Fruit fly (Drosophila melanogaster) whole organism, pupa: ENCODE measurements around the gene RpL36A.

Source experiments
- CG10348 ChIP-seq: fragments of 200-800 bp; sonication (Bioruptor generic); IDR thresholded peaks from 2 replicates; pipeline ENCODE4 v1.3.6; 2022; ENCODE audit warnings: missing biosample characterization, missing genetic modification characterization
- CG12605 ChIP-seq: fragments of 200-800 bp; sonication (Bioruptor generic); IDR thresholded peaks from 2 replicates; pipeline ENCODE4 v1.3.6; 2022; ENCODE audit warnings: missing biosample characterization, missing genetic modification characterization
- CG13204 ChIP-seq: fragments of 200-800 bp; sonication (Bioruptor generic); optimal IDR thresholded peaks from 2 replicates; lab custom pipeline; 2018; ENCODE audit warnings: missing biosample characterization, mild to moderate bottlenecking, missing genetic modification characterization, moderate library complexity
- CG14655 ChIP-seq: fragments of 200-800 bp; sonication (Bioruptor generic); optimal IDR thresholded peaks from 3 replicates; lab custom pipeline; 2017; ENCODE audit warnings: mild to moderate bottlenecking, missing biosample characterization, missing genetic modification reagents, missing genetic modification characterization
- CG15710 ChIP-seq: fragments of 200-800 bp; sonication (Bioruptor generic); optimal IDR thresholded peaks from 2 replicates; lab custom pipeline; 2018; ENCODE audit warnings: missing biosample characterization, mild to moderate bottlenecking, missing genetic modification characterization, moderate library complexity
- CG17806 ChIP-seq: fragments of 200-800 bp; sonication (Bioruptor generic); optimal IDR thresholded peaks from 2 replicates; lab custom pipeline; 2018; ENCODE audit warnings: missing biosample characterization, mild to moderate bottlenecking, missing genetic modification characterization, moderate library complexity
- CG32121 ChIP-seq: fragments of 200-800 bp; sonication (Bioruptor generic); IDR thresholded peaks from 2 replicates; pipeline ENCODE4 v1.3.6; 2022; ENCODE audit warnings: missing biosample characterization, missing genetic modification characterization
- CG34367 ChIP-seq: fragments of 200-800 bp; sonication (Bioruptor generic); optimal IDR thresholded peaks from 2 replicates; lab custom pipeline; 2018; ENCODE audit warnings: missing biosample characterization, mild to moderate bottlenecking, missing genetic modification characterization
- CG4496 ChIP-seq: fragments of 200-800 bp; sonication (Bioruptor generic); IDR thresholded peaks from 3 replicates; pipeline ENCODE4 v1.3.6; 2022; ENCODE audit warnings: missing biosample characterization, missing genetic modification characterization
- CG8159 ChIP-seq: fragments of 200-800 bp; sonication (Bioruptor generic); optimal IDR thresholded peaks from 3 replicates; lab custom pipeline; 2018; ENCODE audit warnings: missing biosample characterization, mild to moderate bottlenecking, missing genetic modification characterization, moderate library complexity
- CG8301 ChIP-seq: fragments of 200-800 bp; sonication (Bioruptor generic); optimal IDR thresholded peaks from 2 replicates; lab custom pipeline; 2018; ENCODE audit warnings: missing biosample characterization, mild to moderate bottlenecking, missing genetic modification characterization
- CG9948 ChIP-seq: fragments of 200-800 bp; sonication (Bioruptor generic); optimal IDR thresholded peaks from 2 replicates; lab custom pipeline; 2018; ENCODE audit warnings: missing biosample characterization, mild to moderate bottlenecking, missing genetic modification characterization, moderate library complexity
- D1 ChIP-seq: fragments of 200-800 bp; sonication (Bioruptor generic); optimal IDR thresholded peaks from 2 replicates; lab custom pipeline; 2018; ENCODE audit warnings: missing biosample characterization, mild to moderate bottlenecking, missing genetic modification characterization, moderate library complexity
- EcR ChIP-seq: fragments of 200-800 bp; sonication (Bioruptor generic); optimal IDR thresholded peaks from 3 replicates; lab custom pipeline; 2019; ENCODE audit warnings: missing biosample characterization, missing genetic modification characterization, mild to moderate bottlenecking, moderate library complexity, missing genetic modification reagents
- Ets98B ChIP-seq: fragments of 200-800 bp; sonication (Bioruptor generic); IDR thresholded peaks from 2 replicates; pipeline ENCODE4 v1.3.6; 2022; ENCODE audit warnings: missing biosample characterization, missing genetic modification characterization
- Pif1A ChIP-seq: fragments of 200-800 bp; sonication (Bioruptor generic); optimal IDR thresholded peaks from 3 replicates; lab custom pipeline; 2016; ENCODE audit warnings: missing biosample characterization, missing genetic modification characterization
- Pif1B ChIP-seq: fragments of 200-800 bp; sonication (Bioruptor generic); optimal IDR thresholded peaks from 3 replicates; lab custom pipeline; 2016; ENCODE audit warnings: missing biosample characterization, missing genetic modification characterization
- Snoo ChIP-seq: fragments of 200-800 bp; sonication (Bioruptor generic); optimal IDR thresholded peaks from 3 replicates; lab custom pipeline; 2017; ENCODE audit warnings: missing biosample characterization, mild to moderate bottlenecking, missing genetic modification characterization, inconsistent platforms
- fd96Ca ChIP-seq: fragments of 200-800 bp; sonication (Bioruptor generic); IDR thresholded peaks from 3 replicates; pipeline ENCODE4 v1.3.6; 2022; ENCODE audit warnings: missing biosample characterization, missing genetic modification characterization
- gl ChIP-seq: fragments of 200-800 bp; sonication (Bioruptor generic); optimal IDR thresholded peaks from 2 replicates; lab custom pipeline; 2018; ENCODE audit warnings: missing biosample characterization, mild to moderate bottlenecking, missing genetic modification characterization
- rn ChIP-seq: fragments of 200-800 bp; sonication (Bioruptor generic); IDR thresholded peaks from 2 replicates; pipeline ENCODE4 v1.3.6; 2022; ENCODE audit warnings: missing biosample characterization, missing genetic modification characterization

The RpL36A gene

dm6 chr2L:8009283-8010211 is 33.2 kb downstream of the RpL36A start, which contains the start of gene CG12560:
CG12560 (minus strand) TSS chr2L:8009477.
- peak; percentile 30; the same call in 1 of the 3 replicates for TF ChIP-seq CG4496
- no peak for TF ChIP-seq CG17806 (tag; lab: Kevin White, UChicago)
- TF ChIP-seq CG14655 (GFP tag; lab: Kevin White, UChicago), result no peak
- TF ChIP-seq D1, result no peak
- TF ChIP-seq gl (tag; lab: Kevin White, UChicago), result peak; percentile 43
- TF ChIP-seq Ets98B (GFP tag; lab: Robert Waterston, UW), result peak; percentile 35; the same call in 1 of the 2 replicates
- peak; percentile 15 for TF ChIP-seq Pif1B (GFP tag; lab: Kevin White, UChicago)
- peak; percentile 21 for TF ChIP-seq CG34367 (tag; lab: Kevin White, UChicago)
- TF ChIP-seq EcR, result peak; percentile 47
- TF ChIP-seq CG13204 (GFP tag; lab: Kevin White, UChicago), result peak; percentile 49
- TF ChIP-seq CG8159 (tag; lab: Kevin White, UChicago), result no peak
- peak; percentile 28 for TF ChIP-seq CG15710 (tag; lab: Kevin White, UChicago)
- TF ChIP-seq CG12605 (GFP tag; lab: Robert Waterston, UW), result peak; percentile 88
- TF ChIP-seq Pif1A (GFP tag; lab: Kevin White, UChicago), result peak; percentile 45

DNA sequence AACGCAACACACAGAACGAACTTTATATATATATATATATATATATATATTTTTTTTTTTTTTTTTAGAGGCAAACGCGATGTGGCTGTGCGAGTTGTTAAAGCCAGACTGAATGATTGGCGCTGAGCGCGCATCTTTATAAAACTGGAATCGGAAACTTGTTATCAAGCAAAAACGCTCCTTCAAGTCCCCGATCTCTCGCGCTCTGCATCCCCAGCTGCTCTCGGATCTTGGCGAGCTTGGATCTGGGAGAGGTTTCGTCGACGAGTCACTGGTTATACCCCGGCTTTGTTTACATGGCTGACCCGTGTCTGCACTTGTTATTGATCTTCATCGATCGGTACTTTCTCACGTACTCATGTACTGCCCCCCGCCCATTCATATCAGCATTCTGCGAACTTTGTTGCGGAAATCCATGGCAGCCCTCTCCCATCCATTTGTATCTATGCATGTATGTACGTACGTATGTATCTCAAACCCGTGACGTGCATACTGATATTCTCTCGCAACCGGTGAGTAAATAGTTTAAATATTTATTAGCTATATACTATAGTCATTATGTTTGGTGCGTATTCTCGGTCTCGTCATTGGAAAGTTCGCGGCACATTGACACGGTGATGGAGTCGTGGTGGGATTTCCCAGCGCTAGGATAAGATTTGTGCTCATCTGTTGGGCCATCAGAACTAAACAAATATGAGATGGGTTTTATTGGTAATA is 35.4 kb downstream of the RpL36A start, which contains the start of gene Spn28Dc:
Spn28Dc (minus strand) TSS at position 51 of the 717 bp plus-strand sequence.
- TF ChIP-seq fd96Ca (GFP tag; lab: Robert Waterston, UW) (0 out of 3 replicates have a peak, but pooled peaks have one; percentile 25), CG13204 (GFP tag; lab: Kevin White, UChicago) (peak; percentile 13), CG12605 (GFP tag; lab: Robert Waterston, UW) (no peak), Pif1B (GFP tag; lab: Kevin White, UChicago) (peak; percentile 44), gl (tag; lab: Kevin White, UChicago) (peak; percentile 33), D1 (no peak), EcR (peak; percentile 72), Snoo (peak; percentile 29)

- TF ChIP-seq CG12605 (GFP tag; lab: Robert Waterston, UW), result peak; percentile 13; the same call in 1 of the 2 replicates
- TF ChIP-seq fd96Ca (GFP tag; lab: Robert Waterston, UW), result peak; percentile 57; the same call in 2 of the 3 replicates
- peak; percentile 76 for TF ChIP-seq Pif1A (GFP tag; lab: Kevin White, UChicago)
- peak; percentile 82 for TF ChIP-seq CG8159 (tag; lab: Kevin White, UChicago)
- peak; percentile 30 for TF ChIP-seq Snoo
- TF ChIP-seq CG14655 (GFP tag; lab: Kevin White, UChicago), result peak; percentile 73
- peak; percentile 52 for TF ChIP-seq CG9948 (tag; lab: Kevin White, UChicago)
- peak; percentile 50; the same call in 2 of the 3 replicates for TF ChIP-seq CG4496
- peak; percentile 70 for TF ChIP-seq CG15710 (tag; lab: Kevin White, UChicago)
- TF ChIP-seq Pif1B (GFP tag; lab: Kevin White, UChicago), result peak; percentile 47
- TF ChIP-seq gl (tag; lab: Kevin White, UChicago), result peak; percentile 52
- 0 out of 2 replicates have a peak, but pooled peaks have one; percentile 29 for TF ChIP-seq CG32121
- TF ChIP-seq EcR, result peak; percentile 65
- peak; percentile 19 for TF ChIP-seq D1
- peak; percentile 18; the same call in 1 of the 2 replicates for TF ChIP-seq rn (GFP tag; lab: Robert Waterston, UW)
- TF ChIP-seq CG8301 (tag; lab: Kevin White, UChicago), result peak; percentile 62
- TF ChIP-seq Ets98B (GFP tag; lab: Robert Waterston, UW), result peak; percentile 52
- peak; percentile 68 for TF ChIP-seq CG17806 (tag; lab: Kevin White, UChicago)
- TF ChIP-seq CG10348, result no peak
- peak; percentile 49 for TF ChIP-seq CG34367 (tag; lab: Kevin White, UChicago)
- no peak for TF ChIP-seq CG13204 (GFP tag; lab: Kevin White, UChicago)
Observed at dm6 chr2L:8006038-8006437, 36.7 kb downstream of the RpL36A start.

dm6 chr2L:8004072-8004471 is 38.6 kb downstream of the RpL36A start, which contains the start of gene Wwox:
Wwox (minus strand) TSS chr2L:8004286.
- TF ChIP-seq EcR (peak; percentile 21), gl (tag; lab: Kevin White, UChicago) (no peak)

DNA sequence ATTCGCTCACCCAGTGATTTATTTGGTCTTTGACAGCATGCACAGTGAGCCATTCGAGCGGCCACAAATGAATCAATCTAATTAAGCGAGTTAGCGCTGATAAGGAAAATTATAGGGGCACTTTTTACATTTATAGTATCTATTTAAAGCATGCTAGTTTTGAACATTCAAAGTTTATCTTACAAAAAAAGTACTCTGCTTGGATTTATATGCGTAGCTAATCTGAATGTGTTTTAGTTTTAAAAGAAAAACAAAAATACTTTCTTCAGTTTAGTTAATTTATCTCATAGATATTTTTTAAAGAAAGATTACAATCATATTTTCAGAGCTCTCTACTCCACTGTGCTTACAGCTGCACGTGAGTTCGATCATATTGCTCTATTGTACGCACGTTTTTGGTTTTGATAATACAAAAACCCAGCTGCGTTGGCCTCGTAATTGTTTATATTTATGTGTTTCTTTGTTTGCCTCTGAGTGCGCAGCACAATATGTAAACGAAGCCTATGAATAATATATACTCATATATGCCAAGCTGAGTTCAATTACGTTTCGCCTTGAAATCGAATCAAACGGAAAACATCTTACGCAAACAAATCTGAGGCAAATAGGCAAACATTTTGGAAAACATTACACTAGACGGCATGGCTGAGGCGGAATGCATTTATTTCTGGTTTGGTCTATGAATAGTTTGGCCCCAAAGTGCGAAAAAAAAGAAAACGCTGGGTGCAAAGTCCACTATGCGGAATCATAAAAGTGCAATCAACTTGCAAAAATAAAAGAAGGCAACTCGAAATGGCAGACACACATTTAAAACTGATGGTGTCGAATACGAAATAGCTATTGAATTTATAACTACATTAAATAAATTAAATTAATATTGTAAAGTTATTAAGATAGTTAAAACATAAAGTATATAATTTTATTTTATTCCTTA is 40.7 kb downstream of the RpL36A start:
- TF ChIP-seq EcR (peak; percentile 79), CG14655 (GFP tag; lab: Kevin White, UChicago) (peak; percentile 96), rn (GFP tag; lab: Robert Waterston, UW) (peak; percentile 77; the same call in 1 of the 2 replicates), CG13204 (GFP tag; lab: Kevin White, UChicago) (peak; percentile 46), fd96Ca (GFP tag; lab: Robert Waterston, UW) (peak; percentile 87), CG17806 (tag; lab: Kevin White, UChicago) (peak; percentile 87), CG12605 (GFP tag; lab: Robert Waterston, UW) (peak; percentile 87), gl (tag; lab: Kevin White, UChicago) (peak; percentile 56), CG34367 (tag; lab: Kevin White, UChicago) (peak; percentile 80), D1 (peak; percentile 75), Snoo (peak; percentile 52), CG15710 (tag; lab: Kevin White, UChicago) (peak; percentile 83), CG8159 (tag; lab: Kevin White, UChicago) (peak; percentile 89), Pif1B (GFP tag; lab: Kevin White, UChicago) (peak; percentile 85), Ets98B (GFP tag; lab: Robert Waterston, UW) (peak; percentile 88), CG9948 (tag; lab: Kevin White, UChicago) (peak; percentile 91), CG8301 (tag; lab: Kevin White, UChicago) (peak; percentile 92), Pif1A (GFP tag; lab: Kevin White, UChicago) (peak; percentile 92), CG4496 (peak; percentile 84), CG32121 (peak; percentile 90), CG10348 (peak; percentile 65; the same call in 1 of the 2 replicates)
